Worm (Caenorhabditis elegans) whole organism, L4/young adult: ENCODE measurements around the gene mec-14.

Source experiments
- W03F9.2 ChIP-seq: fragments of 150-350 bp; optimal IDR thresholded peaks from 2 replicates; lab custom pipeline; 2014; ENCODE audit warnings: missing biosample characterization, missing genetic modification characterization
- him-1 ChIP-seq: sonication (generic microtip); optimal IDR thresholded peaks from 2 replicates; lab custom pipeline; 2016; ENCODE audit warnings: missing genotype, missing genetic modification reagents, missing genetic modification characterization, missing compliant biosample characterization

ce11 chrIII:7198838-7199237 is 6.0 kb upstream of the mec-14 start, which contains the start of gene pfd-5:
- TF ChIP-seq him-1 (tag; lab: Kevin White, UChicago) = no peak
- TF ChIP-seq W03F9.2 (tag; lab: Kevin White, UChicago) = peak; percentile 56
